Fruit fly (Drosophila melanogaster): ENCODE data around the gene CG10300.

The CG10300 gene

dm6 chr3R:23700304-23700767 lies 11.0 kb upstream of the CG10300 start, which contains the start of the genes CG31468 and Gba1a:
Gene CG31468, minus strand, starts transcription at chr3R:23700354.
Gene Gba1a, plus strand, starts transcription at chr3R:23700621.
- no peak for TF ChIP-seq kay (GFP tag; ENCODE audit: borderline replicate concordance)
- no peak for TF ChIP-seq CG7101 (tag; optimal IDR thresholded peaks at IDR 0.05)
- TF ChIP-seq Clk (GFP tag; optimal IDR thresholded peaks at IDR 0.05) = no peak

DNA sequence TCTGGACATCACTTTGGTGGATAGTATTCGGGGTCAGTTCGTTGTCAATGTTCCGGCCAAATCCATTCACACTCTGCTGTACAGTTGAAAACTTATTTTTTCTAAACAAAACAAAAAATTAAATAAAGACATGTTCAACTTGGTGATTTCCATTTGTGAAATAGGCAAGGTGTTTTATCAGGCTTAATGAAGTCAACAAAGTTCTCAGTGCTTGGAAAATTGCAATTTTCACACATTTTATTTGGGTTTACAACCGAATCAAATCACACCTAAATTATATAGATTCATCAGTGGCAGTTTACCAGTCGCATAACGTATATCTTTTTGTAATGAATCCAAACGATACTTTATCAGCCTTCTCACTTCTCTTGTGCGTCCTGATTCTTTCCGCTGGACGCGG lies 8.9 kb upstream of the CG10300 start, which contains the start of gene Qsox4:
Qsox4 (plus strand) TSS at position 301 of the 400 bp plus-strand sequence.
- TF ChIP-seq Crg-1 (GFP tag; optimal IDR thresholded peaks at IDR 0.05) (no peak), pad (GFP tag; optimal IDR thresholded peaks at IDR 0.05) (no peak)

DNA sequence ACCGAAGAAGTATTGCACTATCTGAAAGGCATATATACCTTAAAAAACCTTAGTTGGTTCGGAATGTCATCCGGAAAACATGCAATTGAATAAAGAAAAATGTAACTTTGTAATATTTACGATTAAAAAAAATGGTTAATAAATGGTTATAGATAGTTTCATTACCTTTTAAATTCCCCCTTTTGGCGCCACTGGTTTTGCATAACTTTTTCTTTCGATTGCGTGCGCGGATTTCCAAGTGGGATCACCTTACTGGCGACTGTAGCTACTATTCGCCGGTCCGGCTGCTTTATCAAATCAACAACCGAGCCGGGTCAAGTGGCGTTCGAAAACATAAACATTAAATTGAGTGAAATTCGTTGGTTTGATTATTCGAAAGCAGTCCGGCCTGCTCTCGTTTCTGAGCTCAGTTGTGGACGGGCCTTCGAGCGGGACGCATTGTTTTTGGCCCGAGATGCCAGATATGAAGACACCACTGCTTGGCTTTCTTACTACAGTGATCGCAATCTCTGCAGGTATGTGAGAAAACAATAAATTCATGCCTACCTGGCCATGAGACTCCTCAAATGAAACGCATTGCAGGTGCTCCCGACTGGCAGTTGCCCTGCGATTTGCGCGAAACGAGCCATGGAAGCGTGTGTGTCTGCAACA lies 6.8 kb upstream of the CG10300 start, which contains the start of gene Gba1b:
Gba1b (plus strand) TSS at position 422 of the 651 bp plus-strand sequence.
- TF ChIP-seq cic (GFP tag; optimal IDR thresholded peaks at IDR 0.05) (no peak), Clk (GFP tag; optimal IDR thresholded peaks at IDR 0.05) (no peak), ovo (GFP tag; optimal IDR thresholded peaks at IDR 0.05) (no peak), CG33017 (tag; optimal IDR thresholded peaks at IDR 0.05) (no peak), toe (GFP tag; optimal IDR thresholded peaks at IDR 0.05) (no peak), CG11617 (GFP tag; optimal IDR thresholded peaks at IDR 0.05) (no peak), CG1620 (GFP tag; optimal IDR thresholded peaks at IDR 0.05) (no peak), Crg-1 (GFP tag; optimal IDR thresholded peaks at IDR 0.05) (no peak), bab1 (GFP tag; optimal IDR thresholded peaks at IDR 0.05) (no peak)

- TF ChIP-seq pad (GFP tag; optimal IDR thresholded peaks at IDR 0.05) = no peak
- TF ChIP-seq cic (GFP tag; optimal IDR thresholded peaks at IDR 0.05) = no peak
- TF ChIP-seq Clk (GFP tag; optimal IDR thresholded peaks at IDR 0.05) = no peak
- no peak for TF ChIP-seq CG7045 (GFP tag; optimal IDR thresholded peaks at IDR 0.05)
- TF ChIP-seq CG7101 (tag; optimal IDR thresholded peaks at IDR 0.05) = no peak
- no peak for TF ChIP-seq bab1 (GFP tag; optimal IDR thresholded peaks at IDR 0.05)
- TF ChIP-seq cnc (optimal IDR thresholded peaks at IDR 0.05) = no peak
These were observed 1.7 kb upstream of the CG10300 start, which contains the start of gene CG10301 for dm6 chr3R:23709508-23710208. Gene CG10301, plus strand, starts transcription at chr3R:23710158.

- TF ChIP-seq CG11617 (GFP tag; optimal IDR thresholded peaks at IDR 0.05) (no peak), CG14711 (tag; optimal IDR thresholded peaks at IDR 0.05) (peak; percentile 22), pad (GFP tag; optimal IDR thresholded peaks at IDR 0.05) (no peak), tj (GFP tag; optimal IDR thresholded peaks at IDR 0.05) (peak; percentile 11), CG12768 (GFP tag; optimal IDR thresholded peaks at IDR 0.05) (no peak), cnc (optimal IDR thresholded peaks at IDR 0.05) (no peak), CG33017 (tag; optimal IDR thresholded peaks at IDR 0.05) (no peak), Clk (GFP tag; optimal IDR thresholded peaks at IDR 0.05) (no peak), ovo (GFP tag; optimal IDR thresholded peaks at IDR 0.05) (no peak), CG1620 (GFP tag; optimal IDR thresholded peaks at IDR 0.05) (no peak), kay (GFP tag; ENCODE audit: borderline replicate concordance) (no peak), CG5204 (GFP tag; optimal IDR thresholded peaks at IDR 0.05) (no peak), CG7045 (GFP tag; optimal IDR thresholded peaks at IDR 0.05) (no peak), CG7101 (tag; optimal IDR thresholded peaks at IDR 0.05) (no peak), bab1 (GFP tag; optimal IDR thresholded peaks at IDR 0.05) (peak; percentile 4)
These were observed 2.6 kb downstream of the CG10300 start for dm6 chr3R:23713901-23714300.

DNA sequence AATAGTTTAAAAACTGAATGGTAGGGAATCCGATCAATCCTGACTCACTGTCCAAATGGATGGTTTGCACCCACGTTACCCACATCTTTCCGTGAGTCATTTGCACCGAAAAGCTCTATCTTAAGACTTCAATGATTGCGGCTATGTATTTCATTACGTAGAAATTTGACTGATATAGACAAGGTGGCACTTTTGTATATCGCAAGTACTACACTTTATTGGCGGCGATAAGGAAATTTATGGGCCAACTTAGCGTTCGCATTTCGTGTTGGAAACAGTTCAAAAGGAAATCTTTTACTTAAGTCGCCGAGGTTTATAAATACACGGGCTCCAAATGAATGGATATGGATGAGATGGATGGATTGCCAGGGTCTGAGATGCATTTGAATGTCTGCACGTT lies 3.5 kb downstream of the CG10300 start:
- TF ChIP-seq CG5204 (GFP tag; optimal IDR thresholded peaks at IDR 0.05) (no peak), kay (GFP tag; ENCODE audit: borderline replicate concordance) (peak; percentile 47)

dm6 chr3R:23718297-23718941 lies 7.1 kb downstream of the CG10300 start, which contains the start of gene nau:
Gene nau, minus strand, starts transcription at chr3R:23718357.
- TF ChIP-seq cic (GFP tag; optimal IDR thresholded peaks at IDR 0.05) (no peak), Clk (GFP tag; optimal IDR thresholded peaks at IDR 0.05) (no peak), tj (GFP tag; optimal IDR thresholded peaks at IDR 0.05) (no peak), bab1 (GFP tag; optimal IDR thresholded peaks at IDR 0.05) (no peak), CG7101 (tag; optimal IDR thresholded peaks at IDR 0.05) (no peak), kay (GFP tag; ENCODE audit: borderline replicate concordance) (no peak)

DNA sequence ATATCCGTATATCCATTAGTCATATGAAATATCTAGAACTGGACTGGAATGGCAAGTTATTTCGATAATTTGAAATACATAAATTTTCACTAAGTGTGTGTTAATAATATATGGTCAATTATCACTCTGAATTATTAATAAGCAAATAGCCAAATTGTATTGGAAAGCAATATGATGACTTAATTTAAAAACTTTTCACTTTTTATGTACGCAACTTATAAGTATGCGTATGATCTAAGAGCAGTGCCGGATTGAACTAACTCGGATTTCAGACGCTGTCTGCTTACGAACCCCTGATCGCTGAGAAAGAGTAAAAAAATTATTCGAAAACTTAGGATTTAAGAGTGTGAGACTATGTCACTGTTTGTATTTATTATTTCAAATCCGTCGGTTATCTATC lies 10.2 kb downstream of the CG10300 start, which contains the start of gene CG10232:
CG10232 (minus strand) TSS at position 101 of the 400 bp plus-strand sequence.
- TF ChIP-seq toe (GFP tag; optimal IDR thresholded peaks at IDR 0.05) (no peak), cic (GFP tag; optimal IDR thresholded peaks at IDR 0.05) (no peak), CG33017 (tag; optimal IDR thresholded peaks at IDR 0.05) (no peak), Crg-1 (GFP tag; optimal IDR thresholded peaks at IDR 0.05) (no peak), Clk (GFP tag; optimal IDR thresholded peaks at IDR 0.05) (no peak), kay (GFP tag; ENCODE audit: borderline replicate concordance) (no peak), CG12768 (GFP tag; optimal IDR thresholded peaks at IDR 0.05) (no peak), tj (GFP tag; optimal IDR thresholded peaks at IDR 0.05) (no peak), CG1620 (GFP tag; optimal IDR thresholded peaks at IDR 0.05) (no peak), CG5204 (GFP tag; optimal IDR thresholded peaks at IDR 0.05) (no peak), CG7101 (tag; optimal IDR thresholded peaks at IDR 0.05) (no peak), bab1 (GFP tag; optimal IDR thresholded peaks at IDR 0.05) (no peak), CG14711 (tag; optimal IDR thresholded peaks at IDR 0.05) (no peak)
